Worm (Caenorhabditis elegans) whole organism, young adult: ENCODE data around the gene srh-16.

Experiments used
- B0261.1 ChIP-seq: sonication (generic microtip); optimal IDR thresholded peaks from 2 replicates; lab custom pipeline; 2016; ENCODE audit warnings: mild to moderate bottlenecking, missing genetic modification characterization, moderate library complexity, missing compliant biosample characterization
- B0336.3 ChIP-seq: fragments of 200-800 bp; sonication (Bioruptor generic); IDR thresholded peaks from 2 replicates; pipeline ENCODE4 v1.3.6; 2022; ENCODE audit warnings: missing genetic modification characterization, missing compliant biosample characterization
- C17E4.6 ChIP-seq: fragments of 200-800 bp; sonication (Bioruptor generic); IDR thresholded peaks from 2 replicates; pipeline ENCODE4 v1.3.6; 2022; ENCODE audit warnings: missing genetic modification reagents, missing genetic modification characterization, missing compliant biosample characterization
- F23B12.7 ChIP-seq: sonication (generic microtip); optimal IDR thresholded peaks from 2 replicates; lab custom pipeline; 2017; ENCODE audit warnings: missing genetic modification characterization, mild to moderate bottlenecking, missing compliant biosample characterization, antibody characterized with exemption, moderate library complexity; ENCODE audit not compliant: insufficient read depth
- F33H1.4 ChIP-seq: fragments of 200-800 bp; sonication (Bioruptor generic); IDR thresholded peaks from 2 replicates; pipeline ENCODE4 v1.3.6; 2022; ENCODE audit warnings: missing genetic modification reagents, missing genetic modification characterization, missing compliant biosample characterization
- F37B4.10 ChIP-seq: fragments of 200-800 bp; sonication (Bioruptor generic); IDR thresholded peaks from 2 replicates; pipeline ENCODE4 v1.3.6; 2022; ENCODE audit warnings: missing genetic modification characterization, missing compliant biosample characterization
- F49E8.2 ChIP-seq: sonication (generic microtip); optimal IDR thresholded peaks from 3 replicates; lab custom pipeline; 2017; ENCODE audit warnings: missing genetic modification characterization, mild to moderate bottlenecking, missing compliant biosample characterization, antibody characterized with exemption, moderate library complexity; ENCODE audit not compliant: insufficient read depth
- F52B5.7 ChIP-seq: sonication (generic microtip); optimal IDR thresholded peaks from 2 replicates; lab custom pipeline; 2016; ENCODE audit warnings: mild to moderate bottlenecking, missing genetic modification characterization, missing compliant biosample characterization
- Y53G8AR.9 ChIP-seq: fragments of 200-800 bp; sonication (Bioruptor generic); conservative IDR thresholded peaks from 2 replicates; pipeline ENCODE4 v1.3.6; 2022; ENCODE audit warnings: missing genetic modification reagents, missing genetic modification characterization, missing compliant biosample characterization
- Y56A3A.18 ChIP-seq: fragments of 200-800 bp; sonication (Bioruptor generic); IDR thresholded peaks from 2 replicates; pipeline ENCODE4 v1.3.6; 2022; ENCODE audit warnings: missing genetic modification reagents, missing genetic modification characterization, missing compliant biosample characterization
- Y95B8A.8 ChIP-seq: fragments of 200-800 bp; sonication (Bioruptor generic); IDR thresholded peaks from 2 replicates; pipeline ENCODE4 v1.3.6; 2022; ENCODE audit warnings: missing genetic modification reagents, missing genetic modification characterization, missing compliant biosample characterization
- ZK185.1 ChIP-seq: sonication (generic microtip); optimal IDR thresholded peaks from 2 replicates; lab custom pipeline; 2016; ENCODE audit warnings: mild to moderate bottlenecking, missing genetic modification characterization, missing compliant biosample characterization; ENCODE audit not compliant: poor library complexity, severe bottlenecking
- attf-3 ChIP-seq: fragments of 200-800 bp; sonication (Bioruptor generic); conservative IDR thresholded peaks from 2 replicates; pipeline ENCODE4 v1.3.6; 2022; ENCODE audit warnings: missing genetic modification reagents, missing genetic modification characterization, missing compliant biosample characterization
- attf-6 ChIP-seq: fragments of 200-800 bp; sonication (Bioruptor generic); IDR thresholded peaks from 2 replicates; pipeline ENCODE4 v1.3.6; 2022; ENCODE audit warnings: missing genetic modification reagents, missing genetic modification characterization, missing compliant biosample characterization
- cebp-1 ChIP-seq, 2 experiments: fragments of 200-800 bp in 1 of 2; sonication (Bioruptor generic) in 1 of 2; sonication (generic microtip) in 1 of 2; IDR thresholded peaks in 1 of 2; optimal IDR thresholded peaks in 1 of 2; 2 replicates each; pipeline versions ENCODE4 v1.3.6 to Lab custom; 2017 to 2022; ENCODE audit warnings: missing compliant biosample characterization in 2 of 2, missing genetic modification characterization in 2 of 2, mild to moderate bottlenecking in 1 of 2, missing genetic modification reagents in 1 of 2, moderate library complexity in 1 of 2
- chd-7 ChIP-seq: sonication (generic microtip); optimal IDR thresholded peaks from 2 replicates; lab custom pipeline; 2016; ENCODE audit warnings: mild to moderate bottlenecking, missing genetic modification characterization, moderate library complexity, missing compliant biosample characterization
- die-1 ChIP-seq: sonication (generic microtip); optimal IDR thresholded peaks from 2 replicates; lab custom pipeline; 2016; ENCODE audit warnings: missing genotype, mild to moderate bottlenecking, missing genetic modification characterization, missing compliant biosample characterization
- dpff-1 ChIP-seq: sonication (generic microtip); optimal IDR thresholded peaks from 2 replicates; lab custom pipeline; 2017; ENCODE audit warnings: mild to moderate bottlenecking, missing genetic modification characterization, missing compliant biosample characterization
- egl-44 ChIP-seq: fragments of 200-800 bp; sonication (Bioruptor generic); IDR thresholded peaks from 2 replicates; pipeline ENCODE4 v1.3.6; 2022; ENCODE audit warnings: missing genetic modification reagents, missing genetic modification characterization, missing compliant biosample characterization
- hmg-20 ChIP-seq: fragments of 200-800 bp; sonication (Bioruptor generic); IDR thresholded peaks from 2 replicates; pipeline ENCODE4 v1.3.6; 2022; ENCODE audit warnings: missing genetic modification reagents, missing genetic modification characterization, missing compliant biosample characterization
- lin-35 ChIP-seq, 3 experiments: fragments of 150-350 bp in 2 of 3; sonication (generic microtip) in 1 of 3; optimal IDR thresholded peaks; 2 replicates each; lab custom pipeline; 2014 to 2018; ENCODE audit warnings: missing biosample characterization in 3 of 3, missing genetic modification characterization in 3 of 3, missing genetic modification reagents in 3 of 3
- lin-40 ChIP-seq: sonication (generic microtip); optimal IDR thresholded peaks from 2 replicates; lab custom pipeline; 2016; ENCODE audit warnings: missing genetic modification characterization, mild to moderate bottlenecking, missing compliant biosample characterization, missing genotype, missing genetic modification reagents
- madf-3 ChIP-seq: fragments of 200-800 bp; sonication (Bioruptor generic); IDR thresholded peaks from 2 replicates; pipeline ENCODE4 v1.3.6; 2022; ENCODE audit warnings: missing genetic modification reagents, missing genetic modification characterization, missing compliant biosample characterization
- madf-6 ChIP-seq: fragments of 200-800 bp; sonication (Bioruptor generic); IDR thresholded peaks from 2 replicates; pipeline ENCODE4 v1.3.6; 2022; ENCODE audit warnings: missing genetic modification reagents, missing genetic modification characterization, missing compliant biosample characterization
- mcd-1 ChIP-seq: fragments of 200-800 bp; sonication (Bioruptor generic); IDR thresholded peaks from 2 replicates; pipeline ENCODE4 v1.3.6; 2022; ENCODE audit warnings: missing genetic modification reagents, missing genetic modification characterization, missing compliant biosample characterization
- mxl-1 ChIP-seq: sonication (generic microtip); optimal IDR thresholded peaks from 2 replicates; lab custom pipeline; 2016; ENCODE audit warnings: missing genetic modification characterization, missing compliant biosample characterization
- nhr-27 ChIP-seq: fragments of 200-800 bp; sonication (Bioruptor generic); optimal IDR thresholded peaks from 2 replicates; lab custom pipeline; 2018; ENCODE audit warnings: mild to moderate bottlenecking, missing genetic modification characterization, moderate library complexity, missing compliant biosample characterization
- nhr-80 ChIP-seq: sonication (generic microtip); optimal IDR thresholded peaks from 2 replicates; lab custom pipeline; 2016; ENCODE audit warnings: missing genetic modification characterization, missing compliant biosample characterization
- pbrm-1 ChIP-seq: fragments of 200-800 bp; sonication (Bioruptor generic); IDR thresholded peaks from 2 replicates; pipeline ENCODE4 v1.3.6; 2022; ENCODE audit warnings: missing genetic modification reagents, missing genetic modification characterization, missing compliant biosample characterization
- pha-4 ChIP-seq: fragments of 150-350 bp; sonication (generic microtip); optimal IDR thresholded peaks from 2 replicates; lab custom pipeline; 2014; ENCODE audit warnings: missing biosample characterization, missing genetic modification reagents, missing genetic modification characterization
- repo-1 ChIP-seq: sonication (generic microtip); optimal IDR thresholded peaks from 2 replicates; lab custom pipeline; 2017; ENCODE audit warnings: mild to moderate bottlenecking, missing genetic modification characterization, missing compliant biosample characterization
- snpc-1.3 ChIP-seq: sonication (generic microtip); optimal IDR thresholded peaks from 2 replicates; lab custom pipeline; 2017; ENCODE audit warnings: missing genetic modification characterization, mild to moderate bottlenecking, missing compliant biosample characterization, antibody characterized with exemption, moderate library complexity, missing genotype, missing genetic modification reagents; ENCODE audit not compliant: insufficient read depth
- snpc-3.4 ChIP-seq: sonication (generic microtip); optimal IDR thresholded peaks from 2 replicates; lab custom pipeline; 2017; ENCODE audit warnings: missing genetic modification characterization, mild to moderate bottlenecking, missing compliant biosample characterization, antibody characterized with exemption, moderate library complexity, missing genotype, missing genetic modification reagents
- snpc-4 ChIP-seq, 5 experiments: fragments of 150-350 bp in 1 of 5; sonication (generic microtip) in 4 of 5; optimal IDR thresholded peaks; 2 replicates each; lab custom pipeline; 2014 to 2018; ENCODE audit warnings: missing genetic modification characterization in 5 of 5, missing biosample characterization in 3 of 5, antibody characterized with exemption in 2 of 5, mild to moderate bottlenecking in 2 of 5, missing compliant biosample characterization in 2 of 5, missing genotype in 2 of 5, moderate library complexity in 2 of 5, missing genetic modification reagents in 1 of 5
- sptf-2 ChIP-seq: fragments of 200-800 bp; sonication (Bioruptor generic); optimal IDR thresholded peaks from 2 replicates; lab custom pipeline; 2018; ENCODE audit warnings: mild to moderate bottlenecking, missing genetic modification characterization, missing compliant biosample characterization
- unc-130 ChIP-seq: sonication (generic microtip); optimal IDR thresholded peaks from 2 replicates; lab custom pipeline; 2016; ENCODE audit warnings: missing genetic modification reagents, missing genetic modification characterization, missing compliant biosample characterization
- unc-62 ChIP-seq: fragments of 150-350 bp; optimal IDR thresholded peaks from 2 replicates; lab custom pipeline; 2014; ENCODE audit warnings: missing biosample characterization, missing genetic modification reagents, missing genetic modification characterization
- xnd-1 ChIP-seq: sonication (generic microtip); optimal IDR thresholded peaks from 2 replicates; lab custom pipeline; 2016; ENCODE audit warnings: missing genotype, missing genetic modification reagents, missing genetic modification characterization, missing compliant biosample characterization
- zim-3 ChIP-seq: sonication (generic microtip); optimal IDR thresholded peaks from 2 replicates; lab custom pipeline; 2017; ENCODE audit warnings: mild to moderate bottlenecking, missing genetic modification characterization, moderate library complexity, missing compliant biosample characterization
- ztf-18 ChIP-seq: sonication (generic microtip); optimal IDR thresholded peaks from 2 replicates; lab custom pipeline; 2016; ENCODE audit warnings: missing genotype, mild to moderate bottlenecking, missing genetic modification characterization, missing compliant biosample characterization
- ztf-25 ChIP-seq: fragments of 200-800 bp; sonication (Bioruptor generic); IDR thresholded peaks from 2 replicates; pipeline ENCODE4 v1.3.6; 2022; ENCODE audit warnings: missing genetic modification reagents, missing genetic modification characterization, missing compliant biosample characterization
- ztf-3 ChIP-seq: fragments of 200-800 bp; sonication (Bioruptor generic); optimal IDR thresholded peaks from 2 replicates; lab custom pipeline; 2018; ENCODE audit warnings: mild to moderate bottlenecking, missing genetic modification characterization, missing compliant biosample characterization

The srh-16 gene

ce11 chrV:12317894-12318553, 26.4 kb downstream of the srh-16 start, which contains the start of the genes R04F11.5 and R04F11.2 (continued):
- peak; percentile 94 for TF ChIP-seq F33H1.4 (GFP tag; lab: Robert Waterston, UW)
- peak; percentile 40 for TF ChIP-seq xnd-1 (tag; lab: Kevin White, UChicago)
- TF ChIP-seq Y95B8A.8: peak; percentile 79
- TF ChIP-seq unc-62 (GFP tag; lab: Kevin White, UChicago): no peak
- peak; percentile 99 for TF ChIP-seq attf-3 (GFP tag; lab: Robert Waterston, UW)
- TF ChIP-seq mxl-1 (tag; lab: Kevin White, UChicago): no peak
- TF ChIP-seq chd-7: no peak
- no peak for TF ChIP-seq nhr-27 (tag; lab: Kevin White, UChicago)
- peak; percentile 44 for TF ChIP-seq ZK185.1 (tag; lab: Kevin White, UChicago)
- peak; percentile 54 for TF ChIP-seq lin-40
- TF ChIP-seq die-1: no peak
- TF ChIP-seq ztf-25 (GFP tag; lab: Robert Waterston, UW): no peak
- TF ChIP-seq snpc-1.3 (tag; lab: Kevin White, UChicago): peak; percentile 83
- TF ChIP-seq mcd-1 (GFP tag; lab: Robert Waterston, UW): peak; percentile 64
- no peak for TF ChIP-seq egl-44 (GFP tag; lab: Robert Waterston, UW)

DNA sequence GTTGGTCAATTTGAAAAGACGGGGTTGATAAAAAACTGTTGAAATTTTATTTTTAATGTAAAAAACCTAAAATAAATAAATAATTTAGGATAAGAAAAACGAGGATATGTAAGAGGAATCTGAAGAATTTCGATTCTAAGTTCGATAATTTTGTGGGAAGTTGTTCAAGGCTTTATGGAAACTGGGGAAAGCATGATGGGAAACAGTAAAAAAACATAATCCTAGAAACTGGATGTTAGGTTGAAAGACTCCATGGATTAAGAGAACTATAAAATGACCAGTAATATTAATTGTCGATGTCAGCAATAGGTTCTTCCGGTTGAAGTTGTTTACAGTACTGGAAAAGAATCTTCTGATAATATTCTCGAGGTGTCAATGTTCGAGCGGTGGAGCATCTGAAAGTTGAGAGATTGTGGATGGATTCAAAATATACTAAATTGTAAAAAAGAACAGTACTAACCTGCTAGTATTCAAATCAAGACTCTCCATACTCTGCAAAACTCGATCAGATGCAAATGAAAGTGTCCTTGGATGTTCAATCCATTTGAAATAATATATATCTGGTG, 28.7 kb downstream of the srh-16 start:
- TF ChIP-seq ztf-3 (GFP tag; lab: Kevin White, UChicago) (peak; percentile 37), attf-6 (no peak), pha-4 (no peak), sptf-2 (GFP tag; lab: Kevin White, UChicago) (no peak), Y56A3A.18 (0 out of 2 replicates have a peak, but pooled peaks have one; percentile 15), F23B12.7 (tag; lab: Kevin White, UChicago) (no peak), unc-130 (GFP tag; lab: Kevin White, UChicago) (no peak), B0336.3 (peak; percentile 16; the same call in 1 of the 2 replicates), cebp-1 (GFP tag; IDR thresholded peaks at IDR 0.05; lab: Robert Waterston, UW) (no peak), cebp-1 (tag; optimal IDR thresholded peaks at IDR 0.05; lab: Kevin White, UChicago) (peak; percentile 21), F52B5.7 (tag; lab: Kevin White, UChicago) (peak; percentile 20), ztf-18 (tag; lab: Kevin White, UChicago) (peak; percentile 4), ztf-25 (GFP tag; lab: Robert Waterston, UW) (no peak), C17E4.6 (GFP tag; lab: Robert Waterston, UW) (no peak), hmg-20 (no peak), snpc-1.3 (tag; lab: Kevin White, UChicago) (peak; percentile 9), repo-1 (tag; lab: Kevin White, UChicago) (peak; percentile 25), pbrm-1 (GFP tag; lab: Robert Waterston, UW) (0 out of 2 replicates have a peak, but pooled peaks have one; percentile 19), B0261.1 (peak; percentile 7), lin-35 (GFP tag; optimal IDR thresholded peaks at IDR 0.05; lab: Kevin White, UChicago) (no peak), F49E8.2 (peak; percentile 8), madf-3 (GFP tag; lab: Robert Waterston, UW) (no peak), nhr-80 (tag; lab: Kevin White, UChicago) (no peak), chd-7 (peak; percentile 15), madf-6 (GFP tag; lab: Robert Waterston, UW) (peak; percentile 56), F37B4.10 (GFP tag; lab: Robert Waterston, UW) (no peak), zim-3 (tag; lab: Kevin White, UChicago) (peak; percentile 12), dpff-1 (tag; lab: Kevin White, UChicago) (peak; percentile 57), attf-3 (GFP tag; lab: Robert Waterston, UW) (0 out of 2 replicates have a peak, but pooled peaks have one; percentile 17), snpc-4 (GFP tag; optimal IDR thresholded peaks at IDR 0.05; lab: Kevin White, UChicago) (no peak), snpc-4 (tag; optimal IDR thresholded peaks at IDR 0.05; lab: Kevin White, UChicago) (peak in 1 of 4 experiments; percentile 24), snpc-3.4 (peak; percentile 37), Y53G8AR.9 (peak; percentile 20; the same call in 1 of the 2 replicates), ZK185.1 (tag; lab: Kevin White, UChicago) (peak; percentile 16)
